Fruit fly (Drosophila melanogaster) whole organism, embryonic: ENCODE results near the gene CG6966.

ENCODE experiments used
- Blimp-1 ChIP-seq: fragments of 200-800 bp; sonication (Bioruptor generic); optimal IDR thresholded peaks from 3 replicates; lab custom pipeline; 2018; ENCODE audit warnings: missing biosample characterization, missing genetic modification characterization, mild to moderate bottlenecking, moderate library complexity, missing genetic modification reagents
- CG17829 ChIP-seq: fragments of 200-800 bp; optimal IDR thresholded peaks from 2 replicates; lab custom pipeline; 2019; ENCODE audit warnings: missing biosample characterization, mild to moderate bottlenecking, missing genetic modification characterization, moderate library complexity
- CG6175 ChIP-seq: fragments of 200-800 bp; sonication (Bioruptor generic); IDR thresholded peaks from 3 replicates; pipeline ENCODE4 v1.3.6; 2022; ENCODE audit warnings: missing biosample characterization, missing genetic modification characterization
- Deaf1 ChIP-seq: fragments of 200-800 bp; optimal IDR thresholded peaks from 3 replicates; lab custom pipeline; 2019; ENCODE audit warnings: missing biosample characterization, mild to moderate bottlenecking, missing genetic modification characterization, moderate library complexity

dm6 chr3R:15110135-15110534 lies 14.7 kb upstream of the CG6966 start:
- TF ChIP-seq Deaf1 (tag; lab: Kevin White, UChicago) = no peak
- TF ChIP-seq CG17829 = no peak
- no peak for TF ChIP-seq CG6175 (GFP tag; lab: Robert Waterston, UW)
- no peak for TF ChIP-seq Blimp-1 (GFP tag; lab: Kevin White, UChicago)
